Worm (Caenorhabditis elegans) whole organism, young adult: ENCODE measurements around the gene mrpl-28.

Experiments
- B0019.2 ChIP-seq: fragments of 200-800 bp; sonication (Bioruptor generic); conservative IDR thresholded peaks from 2 replicates; pipeline ENCODE4 v1.3.6; 2022; ENCODE audit warnings: missing genetic modification reagents, missing genetic modification characterization, missing compliant biosample characterization
- B0261.1 ChIP-seq: sonication (generic microtip); optimal IDR thresholded peaks from 2 replicates; lab custom pipeline; 2016; ENCODE audit warnings: mild to moderate bottlenecking, missing genetic modification characterization, moderate library complexity, missing compliant biosample characterization
- C17E4.6 ChIP-seq: fragments of 200-800 bp; sonication (Bioruptor generic); IDR thresholded peaks from 2 replicates; pipeline ENCODE4 v1.3.6; 2022; ENCODE audit warnings: missing genetic modification reagents, missing genetic modification characterization, missing compliant biosample characterization
- F55B11.4 ChIP-seq: sonication (generic microtip); optimal IDR thresholded peaks from 2 replicates; lab custom pipeline; 2016; ENCODE audit warnings: missing compliant biosample characterization, missing genetic modification characterization, borderline replicate concordance; ENCODE audit not compliant: insufficient read depth
- K11D2.4 ChIP-seq: fragments of 200-800 bp; sonication (Bioruptor generic); IDR thresholded peaks from 2 replicates; pipeline ENCODE4 v1.3.6; 2022; ENCODE audit warnings: missing genetic modification reagents, missing genetic modification characterization, missing compliant biosample characterization
- T07F8.4 ChIP-seq: sonication (generic microtip); optimal IDR thresholded peaks from 2 replicates; lab custom pipeline; 2016; ENCODE audit warnings: mild to moderate bottlenecking, missing genetic modification characterization, moderate library complexity, missing compliant biosample characterization
- Y53F4B.3 ChIP-seq: fragments of 200-800 bp; sonication (Bioruptor generic); IDR thresholded peaks from 2 replicates; pipeline ENCODE4 v1.3.6; 2022; ENCODE audit warnings: missing genetic modification reagents, missing genetic modification characterization, missing compliant biosample characterization
- Y56A3A.18 ChIP-seq: fragments of 200-800 bp; sonication (Bioruptor generic); IDR thresholded peaks from 2 replicates; pipeline ENCODE4 v1.3.6; 2022; ENCODE audit warnings: missing genetic modification reagents, missing genetic modification characterization, missing compliant biosample characterization
- ZK185.1 ChIP-seq: sonication (generic microtip); optimal IDR thresholded peaks from 2 replicates; lab custom pipeline; 2016; ENCODE audit warnings: mild to moderate bottlenecking, missing genetic modification characterization, missing compliant biosample characterization; ENCODE audit not compliant: poor library complexity, severe bottlenecking
- akir-1 ChIP-seq: fragments of 200-800 bp; sonication (Bioruptor generic); optimal IDR thresholded peaks from 2 replicates; lab custom pipeline; 2018; ENCODE audit warnings: mild to moderate bottlenecking, missing genetic modification characterization, moderate library complexity, missing compliant biosample characterization
- aptf-3 ChIP-seq: fragments of 200-800 bp; sonication (Bioruptor generic); IDR thresholded peaks from 2 replicates; pipeline ENCODE4 v1.3.6; 2022; ENCODE audit warnings: missing genetic modification characterization, missing compliant biosample characterization
- attf-6 ChIP-seq: fragments of 200-800 bp; sonication (Bioruptor generic); IDR thresholded peaks from 2 replicates; pipeline ENCODE4 v1.3.6; 2022; ENCODE audit warnings: missing genetic modification reagents, missing genetic modification characterization, missing compliant biosample characterization
- ceh-100 ChIP-seq: fragments of 200-800 bp; sonication (Bioruptor generic); IDR thresholded peaks from 2 replicates; pipeline ENCODE4 v1.3.6; 2022; ENCODE audit warnings: missing genetic modification reagents, missing genetic modification characterization, missing compliant biosample characterization
- ceh-79 ChIP-seq: sonication (generic microtip); optimal IDR thresholded peaks from 2 replicates; lab custom pipeline; 2017; ENCODE audit warnings: mild to moderate bottlenecking, missing genetic modification characterization, missing compliant biosample characterization
- ceh-91 ChIP-seq: fragments of 200-800 bp; sonication (Bioruptor generic); IDR thresholded peaks from 2 replicates; pipeline ENCODE4 v1.3.6; 2022; ENCODE audit warnings: missing genetic modification reagents, missing genetic modification characterization, missing compliant biosample characterization
- dpff-1 ChIP-seq: sonication (generic microtip); optimal IDR thresholded peaks from 2 replicates; lab custom pipeline; 2017; ENCODE audit warnings: mild to moderate bottlenecking, missing genetic modification characterization, missing compliant biosample characterization
- efl-1 ChIP-seq: fragments of 150-350 bp; optimal IDR thresholded peaks from 2 replicates; lab custom pipeline; 2014; ENCODE audit warnings: missing biosample characterization, missing genetic modification reagents, missing genetic modification characterization
- egl-44 ChIP-seq: fragments of 200-800 bp; sonication (Bioruptor generic); IDR thresholded peaks from 2 replicates; pipeline ENCODE4 v1.3.6; 2022; ENCODE audit warnings: missing genetic modification reagents, missing genetic modification characterization, missing compliant biosample characterization
- egrh-3 ChIP-seq: fragments of 200-800 bp; sonication (Bioruptor generic); IDR thresholded peaks from 2 replicates; pipeline ENCODE4 v1.3.6; 2022; ENCODE audit warnings: missing genetic modification reagents, missing genetic modification characterization, missing compliant biosample characterization
- him-1 ChIP-seq: sonication (generic microtip); optimal IDR thresholded peaks from 2 replicates; lab custom pipeline; 2016; ENCODE audit warnings: missing genotype, missing genetic modification reagents, missing genetic modification characterization, missing compliant biosample characterization
- hmg-1.2 ChIP-seq: fragments of 200-800 bp; sonication (Bioruptor generic); IDR thresholded peaks from 2 replicates; pipeline ENCODE4 v1.3.6; 2022; ENCODE audit warnings: missing genetic modification reagents, missing genetic modification characterization, missing compliant biosample characterization
- hmg-20 ChIP-seq: fragments of 200-800 bp; sonication (Bioruptor generic); IDR thresholded peaks from 2 replicates; pipeline ENCODE4 v1.3.6; 2022; ENCODE audit warnings: missing genetic modification reagents, missing genetic modification characterization, missing compliant biosample characterization
- hsf-1 ChIP-seq: fragments of 200-800 bp; sonication (Bioruptor generic); IDR thresholded peaks from 2 replicates; pipeline ENCODE4 v1.3.6; 2022; ENCODE audit warnings: missing genetic modification reagents, missing genetic modification characterization, missing compliant biosample characterization
- lin-35 ChIP-seq, 3 experiments: fragments of 150-350 bp in 2 of 3; sonication (generic microtip) in 1 of 3; optimal IDR thresholded peaks; 2 replicates each; lab custom pipeline; 2014 to 2018; ENCODE audit warnings: missing biosample characterization in 3 of 3, missing genetic modification characterization in 3 of 3, missing genetic modification reagents in 3 of 3
- lin-40 ChIP-seq: sonication (generic microtip); optimal IDR thresholded peaks from 2 replicates; lab custom pipeline; 2016; ENCODE audit warnings: missing genetic modification characterization, mild to moderate bottlenecking, missing compliant biosample characterization, missing genotype, missing genetic modification reagents
- lir-1 ChIP-seq: fragments of 200-800 bp; sonication (Bioruptor generic); conservative IDR thresholded peaks from 2 replicates; pipeline ENCODE4 v1.3.6; 2022; ENCODE audit warnings: missing genetic modification reagents, missing genetic modification characterization, missing compliant biosample characterization
- madf-6 ChIP-seq: fragments of 200-800 bp; sonication (Bioruptor generic); IDR thresholded peaks from 2 replicates; pipeline ENCODE4 v1.3.6; 2022; ENCODE audit warnings: missing genetic modification reagents, missing genetic modification characterization, missing compliant biosample characterization
- madf-8 ChIP-seq: fragments of 200-800 bp; sonication (Bioruptor generic); conservative IDR thresholded peaks from 2 replicates; pipeline ENCODE4 v1.3.6; 2022; ENCODE audit warnings: missing genetic modification reagents, missing genetic modification characterization, missing compliant biosample characterization
- mcd-1 ChIP-seq: fragments of 200-800 bp; sonication (Bioruptor generic); IDR thresholded peaks from 2 replicates; pipeline ENCODE4 v1.3.6; 2022; ENCODE audit warnings: missing genetic modification reagents, missing genetic modification characterization, missing compliant biosample characterization
- nfya-2 ChIP-seq: fragments of 200-800 bp; sonication (Bioruptor generic); IDR thresholded peaks from 2 replicates; pipeline ENCODE4 v1.3.6; 2022; ENCODE audit warnings: missing genetic modification reagents, missing genetic modification characterization, missing compliant biosample characterization
- nfyb-1 ChIP-seq: fragments of 200-800 bp; sonication (Bioruptor generic); IDR thresholded peaks from 2 replicates; pipeline ENCODE4 v1.3.6; 2022; ENCODE audit warnings: missing genetic modification reagents, missing genetic modification characterization, missing compliant biosample characterization
- nhr-179 ChIP-seq: sonication (generic microtip); optimal IDR thresholded peaks from 2 replicates; lab custom pipeline; 2016; ENCODE audit warnings: mild to moderate bottlenecking, missing genetic modification characterization, missing compliant biosample characterization
- nhr-27 ChIP-seq: fragments of 200-800 bp; sonication (Bioruptor generic); optimal IDR thresholded peaks from 2 replicates; lab custom pipeline; 2018; ENCODE audit warnings: mild to moderate bottlenecking, missing genetic modification characterization, moderate library complexity, missing compliant biosample characterization
- nhr-80 ChIP-seq: sonication (generic microtip); optimal IDR thresholded peaks from 2 replicates; lab custom pipeline; 2016; ENCODE audit warnings: missing genetic modification characterization, missing compliant biosample characterization
- pha-4 ChIP-seq: fragments of 150-350 bp; sonication (generic microtip); optimal IDR thresholded peaks from 2 replicates; lab custom pipeline; 2014; ENCODE audit warnings: missing biosample characterization, missing genetic modification reagents, missing genetic modification characterization
- rec-8 ChIP-seq, 2 experiments: sonication (generic microtip); optimal IDR thresholded peaks; 2 replicates each; lab custom pipeline; 2016; ENCODE audit warnings: mild to moderate bottlenecking in 2 of 2, missing genetic modification characterization in 2 of 2, missing genetic modification reagents in 2 of 2, missing genotype in 2 of 2, missing biosample characterization in 1 of 2, missing compliant biosample characterization in 1 of 2, moderate library complexity in 1 of 2
- sdz-38 ChIP-seq: sonication (generic microtip); optimal IDR thresholded peaks from 2 replicates; lab custom pipeline; 2016; ENCODE audit warnings: missing genotype, missing genetic modification characterization, missing compliant biosample characterization
- sea-2 ChIP-seq: fragments of 200-800 bp; sonication (Bioruptor generic); IDR thresholded peaks from 2 replicates; pipeline ENCODE4 v1.3.6; 2022; ENCODE audit warnings: missing genetic modification characterization, missing compliant biosample characterization
- somi-1 ChIP-seq: fragments of 200-800 bp; sonication (Bioruptor generic); optimal IDR thresholded peaks from 2 replicates; lab custom pipeline; 2018; ENCODE audit warnings: mild to moderate bottlenecking, missing genetic modification characterization, missing compliant biosample characterization
- sptf-2 ChIP-seq: fragments of 200-800 bp; sonication (Bioruptor generic); optimal IDR thresholded peaks from 2 replicates; lab custom pipeline; 2018; ENCODE audit warnings: mild to moderate bottlenecking, missing genetic modification characterization, missing compliant biosample characterization
- tlf-1 ChIP-seq: fragments of 200-800 bp; sonication (Bioruptor generic); optimal IDR thresholded peaks from 2 replicates; lab custom pipeline; 2018; ENCODE audit warnings: mild to moderate bottlenecking, missing genetic modification characterization, missing compliant biosample characterization
- unc-130 ChIP-seq: sonication (generic microtip); optimal IDR thresholded peaks from 2 replicates; lab custom pipeline; 2016; ENCODE audit warnings: missing genetic modification reagents, missing genetic modification characterization, missing compliant biosample characterization
- ztf-18 ChIP-seq: sonication (generic microtip); optimal IDR thresholded peaks from 2 replicates; lab custom pipeline; 2016; ENCODE audit warnings: missing genotype, mild to moderate bottlenecking, missing genetic modification characterization, missing compliant biosample characterization
- ztf-25 ChIP-seq: fragments of 200-800 bp; sonication (Bioruptor generic); IDR thresholded peaks from 2 replicates; pipeline ENCODE4 v1.3.6; 2022; ENCODE audit warnings: missing genetic modification reagents, missing genetic modification characterization, missing compliant biosample characterization
- ztf-3 ChIP-seq: fragments of 200-800 bp; sonication (Bioruptor generic); optimal IDR thresholded peaks from 2 replicates; lab custom pipeline; 2018; ENCODE audit warnings: mild to moderate bottlenecking, missing genetic modification characterization, missing compliant biosample characterization
- ztf-6 ChIP-seq: fragments of 200-800 bp; sonication (Bioruptor generic); IDR thresholded peaks from 2 replicates; pipeline ENCODE4 v1.3.6; 2022; ENCODE audit warnings: missing genetic modification reagents, missing genetic modification characterization, missing compliant biosample characterization

The mrpl-28 gene

ce11 chrII:173679-174078 is 17.9 kb upstream of the mrpl-28 start, which contains the start of gene T01D1.7:
TSS of gene T01D1.7 (minus strand) at chrII:173779.
- TF ChIP-seq ceh-91 (GFP tag; lab: Robert Waterston, UW) (no peak), aptf-3 (GFP tag; lab: Robert Waterston, UW) (no peak), ztf-3 (GFP tag; lab: Kevin White, UChicago) (no peak), C17E4.6 (no peak), him-1 (tag; lab: Kevin White, UChicago) (no peak), efl-1 (GFP tag; lab: Kevin White, UChicago) (no peak), ZK185.1 (tag; lab: Kevin White, UChicago) (no peak)
- TF ChIP-seq, all 124 proteins: peak for 0

- no peak for TF ChIP-seq lin-35 (GFP tag; optimal IDR thresholded peaks at IDR 0.05; lab: Kevin White, UChicago)
- TF ChIP-seq ztf-18 (tag; lab: Kevin White, UChicago) = no peak
- TF ChIP-seq akir-1 (GFP tag; lab: Kevin White, UChicago) = no peak
- no peak for TF ChIP-seq lir-1
- TF ChIP-seq nhr-80 (tag; lab: Kevin White, UChicago) = no peak
- no peak for TF ChIP-seq pha-4 (tag; lab: Kevin White, UChicago)
- no peak for TF ChIP-seq egrh-3 (GFP tag; lab: Robert Waterston, UW)
- TF ChIP-seq ztf-25 (GFP tag; lab: Robert Waterston, UW) = no peak
- TF ChIP-seq B0019.2 = no peak
- no peak for TF ChIP-seq aptf-3 (GFP tag; lab: Robert Waterston, UW)
- TF ChIP-seq sea-2 = no peak
- TF ChIP-seq ceh-100 (GFP tag; lab: Robert Waterston, UW) = no peak
- TF ChIP-seq B0261.1 = no peak
- no peak for TF ChIP-seq sptf-2 (GFP tag; lab: Kevin White, UChicago)
- no peak for TF ChIP-seq T07F8.4
- TF ChIP-seq somi-1 (GFP tag; lab: Kevin White, UChicago) = no peak
- TF ChIP-seq madf-8 (GFP tag; lab: Robert Waterston, UW) = no peak
- TF ChIP-seq rec-8 (tag; optimal IDR thresholded peaks at IDR 0.05; lab: Kevin White, UChicago) = no peak
- no peak for TF ChIP-seq egl-44 (GFP tag; lab: Robert Waterston, UW)
- no peak for TF ChIP-seq ceh-79 (tag; lab: Kevin White, UChicago)
- TF ChIP-seq, all 124 proteins: peak for 0
Measured at ce11 chrII:163229-163628, 7.4 kb upstream of the mrpl-28 start.

ce11 chrII:162182-162581 is 6.4 kb upstream of the mrpl-28 start, which contains the start of gene etr-1:
TSS of gene etr-1 (plus strand) at chrII:162374.
- TF ChIP-seq tlf-1 (no peak), nhr-179 (tag; lab: Kevin White, UChicago) (no peak), dpff-1 (tag; lab: Kevin White, UChicago) (no peak), efl-1 (GFP tag; lab: Kevin White, UChicago) (no peak), Y53F4B.3 (GFP tag; lab: Robert Waterston, UW) (no peak), unc-130 (no peak), egl-44 (GFP tag; lab: Robert Waterston, UW) (peak; percentile 59; the same call in 1 of the 2 replicates), madf-6 (GFP tag; lab: Robert Waterston, UW) (no peak), nfya-2 (GFP tag; lab: Robert Waterston, UW) (no peak), Y56A3A.18 (GFP tag; lab: Robert Waterston, UW) (no peak), attf-6 (no peak), K11D2.4 (GFP tag; lab: Robert Waterston, UW) (no peak), ZK185.1 (tag; lab: Kevin White, UChicago) (no peak), lin-40 (tag; lab: Kevin White, UChicago) (peak; percentile 19), him-1 (tag; lab: Kevin White, UChicago) (no peak), F55B11.4 (tag; lab: Kevin White, UChicago) (no peak), hmg-20 (no peak), sdz-38 (tag; lab: Kevin White, UChicago) (no peak), hsf-1 (GFP tag; lab: Robert Waterston, UW) (no peak), hmg-1.2 (0 out of 2 replicates have a peak, but pooled peaks have one; percentile 7), nfyb-1 (GFP tag; lab: Robert Waterston, UW) (0 out of 2 replicates have a peak, but pooled peaks have one; percentile 21), ztf-6 (GFP tag; lab: Robert Waterston, UW) (no peak), nhr-27 (tag; lab: Kevin White, UChicago) (no peak), mcd-1 (GFP tag; lab: Robert Waterston, UW) (peak; percentile 25; the same call in 1 of the 2 replicates)
